Worm (Caenorhabditis elegans) whole organism, young adult: ENCODE data around the gene R13H7.2.

ENCODE experiments used
- B0336.3 ChIP-seq: fragments of 200-800 bp; sonication (Bioruptor generic); IDR thresholded peaks from 2 replicates; pipeline ENCODE4 v1.3.6; 2022; ENCODE audit warnings: missing genetic modification characterization, missing compliant biosample characterization
- C17E4.6 ChIP-seq: fragments of 200-800 bp; sonication (Bioruptor generic); IDR thresholded peaks from 2 replicates; pipeline ENCODE4 v1.3.6; 2022; ENCODE audit warnings: missing genetic modification reagents, missing genetic modification characterization, missing compliant biosample characterization
- F22D6.2 ChIP-seq: sonication (generic microtip); optimal IDR thresholded peaks from 2 replicates; lab custom pipeline; 2016; ENCODE audit warnings: mild to moderate bottlenecking, missing genetic modification characterization, missing compliant biosample characterization
- F23B12.7 ChIP-seq: sonication (generic microtip); optimal IDR thresholded peaks from 2 replicates; lab custom pipeline; 2017; ENCODE audit warnings: missing genetic modification characterization, mild to moderate bottlenecking, missing compliant biosample characterization, antibody characterized with exemption, moderate library complexity; ENCODE audit not compliant: insufficient read depth
- F49E8.2 ChIP-seq: sonication (generic microtip); optimal IDR thresholded peaks from 3 replicates; lab custom pipeline; 2017; ENCODE audit warnings: missing genetic modification characterization, mild to moderate bottlenecking, missing compliant biosample characterization, antibody characterized with exemption, moderate library complexity; ENCODE audit not compliant: insufficient read depth
- K11D2.4 ChIP-seq: fragments of 200-800 bp; sonication (Bioruptor generic); IDR thresholded peaks from 2 replicates; pipeline ENCODE4 v1.3.6; 2022; ENCODE audit warnings: missing genetic modification reagents, missing genetic modification characterization, missing compliant biosample characterization
- T26A5.8 ChIP-seq: sonication (generic microtip); optimal IDR thresholded peaks from 2 replicates; lab custom pipeline; 2016; ENCODE audit warnings: missing genetic modification characterization, missing compliant biosample characterization
- Y53G8AR.9 ChIP-seq: fragments of 200-800 bp; sonication (Bioruptor generic); conservative IDR thresholded peaks from 2 replicates; pipeline ENCODE4 v1.3.6; 2022; ENCODE audit warnings: missing genetic modification reagents, missing genetic modification characterization, missing compliant biosample characterization
- atf-7 ChIP-seq: sonication (generic microtip); optimal IDR thresholded peaks from 2 replicates; lab custom pipeline; 2017; ENCODE audit warnings: mild to moderate bottlenecking, missing genetic modification characterization, missing compliant biosample characterization
- attf-3 ChIP-seq: fragments of 200-800 bp; sonication (Bioruptor generic); conservative IDR thresholded peaks from 2 replicates; pipeline ENCODE4 v1.3.6; 2022; ENCODE audit warnings: missing genetic modification reagents, missing genetic modification characterization, missing compliant biosample characterization
- attf-5 ChIP-seq: fragments of 200-800 bp; sonication (Bioruptor generic); optimal IDR thresholded peaks from 2 replicates; lab custom pipeline; 2018; ENCODE audit warnings: mild to moderate bottlenecking, missing genetic modification characterization, missing compliant biosample characterization
- bed-1 ChIP-seq: fragments of 200-800 bp; sonication (Bioruptor generic); IDR thresholded peaks from 2 replicates; pipeline ENCODE4 v1.3.6; 2022; ENCODE audit warnings: missing genetic modification reagents, missing genetic modification characterization, missing compliant biosample characterization
- cebp-1 ChIP-seq, 2 experiments: fragments of 200-800 bp in 1 of 2; sonication (Bioruptor generic) in 1 of 2; sonication (generic microtip) in 1 of 2; IDR thresholded peaks in 1 of 2; optimal IDR thresholded peaks in 1 of 2; 2 replicates each; pipeline versions ENCODE4 v1.3.6 to Lab custom; 2017 to 2022; ENCODE audit warnings: missing compliant biosample characterization in 2 of 2, missing genetic modification characterization in 2 of 2, mild to moderate bottlenecking in 1 of 2, missing genetic modification reagents in 1 of 2, moderate library complexity in 1 of 2
- ceh-27 ChIP-seq: fragments of 200-800 bp; sonication (Bioruptor generic); optimal IDR thresholded peaks from 2 replicates; lab custom pipeline; 2018; ENCODE audit warnings: mild to moderate bottlenecking, missing genetic modification characterization, moderate library complexity, missing compliant biosample characterization
- ceh-40 ChIP-seq: fragments of 200-800 bp; sonication (Bioruptor generic); IDR thresholded peaks from 2 replicates; pipeline ENCODE4 v1.3.6; 2022; ENCODE audit warnings: missing genetic modification characterization, missing compliant biosample characterization
- ceh-58 ChIP-seq: fragments of 200-800 bp; sonication (Bioruptor generic); IDR thresholded peaks from 2 replicates; pipeline ENCODE4 v1.3.6; 2022; ENCODE audit warnings: missing genetic modification characterization, missing compliant biosample characterization
- ceh-91 ChIP-seq: fragments of 200-800 bp; sonication (Bioruptor generic); IDR thresholded peaks from 2 replicates; pipeline ENCODE4 v1.3.6; 2022; ENCODE audit warnings: missing genetic modification reagents, missing genetic modification characterization, missing compliant biosample characterization
- chd-7 ChIP-seq: sonication (generic microtip); optimal IDR thresholded peaks from 2 replicates; lab custom pipeline; 2016; ENCODE audit warnings: mild to moderate bottlenecking, missing genetic modification characterization, moderate library complexity, missing compliant biosample characterization
- die-1 ChIP-seq: sonication (generic microtip); optimal IDR thresholded peaks from 2 replicates; lab custom pipeline; 2016; ENCODE audit warnings: missing genotype, mild to moderate bottlenecking, missing genetic modification characterization, missing compliant biosample characterization
- egrh-3 ChIP-seq: fragments of 200-800 bp; sonication (Bioruptor generic); IDR thresholded peaks from 2 replicates; pipeline ENCODE4 v1.3.6; 2022; ENCODE audit warnings: missing genetic modification reagents, missing genetic modification characterization, missing compliant biosample characterization
- fkh-3 ChIP-seq: sonication (generic microtip); optimal IDR thresholded peaks from 2 replicates; lab custom pipeline; 2016; ENCODE audit warnings: mild to moderate bottlenecking, missing genetic modification characterization, missing compliant biosample characterization
- gei-17 ChIP-seq: fragments of 200-800 bp; sonication (Bioruptor generic); optimal IDR thresholded peaks from 2 replicates; lab custom pipeline; 2018; ENCODE audit warnings: mild to moderate bottlenecking, missing genetic modification characterization, missing compliant biosample characterization
- hlh-26 ChIP-seq: fragments of 200-800 bp; sonication (Bioruptor generic); conservative IDR thresholded peaks from 2 replicates; pipeline ENCODE4 v1.3.6; 2022; ENCODE audit warnings: missing genetic modification reagents, missing genetic modification characterization, missing compliant biosample characterization
- hmg-1.2 ChIP-seq: fragments of 200-800 bp; sonication (Bioruptor generic); IDR thresholded peaks from 2 replicates; pipeline ENCODE4 v1.3.6; 2022; ENCODE audit warnings: missing genetic modification reagents, missing genetic modification characterization, missing compliant biosample characterization
- lin-26 ChIP-seq: fragments of 200-800 bp; sonication (Bioruptor generic); IDR thresholded peaks from 2 replicates; pipeline ENCODE4 v1.3.6; 2022; ENCODE audit warnings: missing genetic modification reagents, missing genetic modification characterization, missing compliant biosample characterization
- lin-35 ChIP-seq, 3 experiments: fragments of 150-350 bp in 2 of 3; sonication (generic microtip) in 1 of 3; optimal IDR thresholded peaks; 2 replicates each; lab custom pipeline; 2014 to 2018; ENCODE audit warnings: missing biosample characterization in 3 of 3, missing genetic modification characterization in 3 of 3, missing genetic modification reagents in 3 of 3
- lin-40 ChIP-seq: sonication (generic microtip); optimal IDR thresholded peaks from 2 replicates; lab custom pipeline; 2016; ENCODE audit warnings: missing genetic modification characterization, mild to moderate bottlenecking, missing compliant biosample characterization, missing genotype, missing genetic modification reagents
- lin-54 ChIP-seq: fragments of 200-800 bp; sonication (Bioruptor generic); optimal IDR thresholded peaks from 2 replicates; lab custom pipeline; 2018; ENCODE audit warnings: mild to moderate bottlenecking, missing genetic modification characterization, missing compliant biosample characterization
- lir-1 ChIP-seq: fragments of 200-800 bp; sonication (Bioruptor generic); conservative IDR thresholded peaks from 2 replicates; pipeline ENCODE4 v1.3.6; 2022; ENCODE audit warnings: missing genetic modification reagents, missing genetic modification characterization, missing compliant biosample characterization
- madf-3 ChIP-seq: fragments of 200-800 bp; sonication (Bioruptor generic); IDR thresholded peaks from 2 replicates; pipeline ENCODE4 v1.3.6; 2022; ENCODE audit warnings: missing genetic modification reagents, missing genetic modification characterization, missing compliant biosample characterization
- madf-6 ChIP-seq: fragments of 200-800 bp; sonication (Bioruptor generic); IDR thresholded peaks from 2 replicates; pipeline ENCODE4 v1.3.6; 2022; ENCODE audit warnings: missing genetic modification reagents, missing genetic modification characterization, missing compliant biosample characterization
- mcd-1 ChIP-seq: fragments of 200-800 bp; sonication (Bioruptor generic); IDR thresholded peaks from 2 replicates; pipeline ENCODE4 v1.3.6; 2022; ENCODE audit warnings: missing genetic modification reagents, missing genetic modification characterization, missing compliant biosample characterization
- mel-28 ChIP-seq: sonication (generic microtip); optimal IDR thresholded peaks from 2 replicates; lab custom pipeline; 2016; ENCODE audit warnings: borderline replicate concordance, mild to moderate bottlenecking, missing genetic modification characterization, missing compliant biosample characterization
- nhr-120 ChIP-seq: fragments of 200-800 bp; sonication (Bioruptor generic); IDR thresholded peaks from 2 replicates; pipeline ENCODE4 v1.3.6; 2022; ENCODE audit warnings: missing genetic modification characterization, missing compliant biosample characterization
- nhr-27 ChIP-seq: fragments of 200-800 bp; sonication (Bioruptor generic); optimal IDR thresholded peaks from 2 replicates; lab custom pipeline; 2018; ENCODE audit warnings: mild to moderate bottlenecking, missing genetic modification characterization, moderate library complexity, missing compliant biosample characterization
- pha-4 ChIP-seq: fragments of 150-350 bp; sonication (generic microtip); optimal IDR thresholded peaks from 2 replicates; lab custom pipeline; 2014; ENCODE audit warnings: missing biosample characterization, missing genetic modification reagents, missing genetic modification characterization
- rcor-1 ChIP-seq: fragments of 200-800 bp; sonication (Bioruptor generic); IDR thresholded peaks from 2 replicates; pipeline ENCODE4 v1.3.6; 2022; ENCODE audit warnings: missing genetic modification reagents, missing genetic modification characterization, missing compliant biosample characterization
- rpc-1 ChIP-seq, 2 experiments: fragments of 150-350 bp in 1 of 2; sonication (generic microtip) in 1 of 2; optimal IDR thresholded peaks; 2 replicates each; lab custom pipeline; 2014 to 2018; ENCODE audit warnings: missing biosample characterization in 1 of 2, missing genetic modification characterization in 1 of 2, missing genetic modification reagents in 1 of 2, missing genotype in 1 of 2
- sea-2 ChIP-seq: fragments of 200-800 bp; sonication (Bioruptor generic); IDR thresholded peaks from 2 replicates; pipeline ENCODE4 v1.3.6; 2022; ENCODE audit warnings: missing genetic modification characterization, missing compliant biosample characterization
- snpc-1.1 ChIP-seq: sonication (generic microtip); optimal IDR thresholded peaks from 2 replicates; lab custom pipeline; 2017; ENCODE audit warnings: missing genetic modification characterization, mild to moderate bottlenecking, missing compliant biosample characterization, antibody characterized with exemption, moderate library complexity, missing genotype, missing genetic modification reagents; ENCODE audit not compliant: insufficient read depth
- snpc-4 ChIP-seq, 5 experiments: fragments of 150-350 bp in 1 of 5; sonication (generic microtip) in 4 of 5; optimal IDR thresholded peaks; 2 replicates each; lab custom pipeline; 2014 to 2018; ENCODE audit warnings: missing genetic modification characterization in 5 of 5, missing biosample characterization in 3 of 5, antibody characterized with exemption in 2 of 5, mild to moderate bottlenecking in 2 of 5, missing compliant biosample characterization in 2 of 5, missing genotype in 2 of 5, moderate library complexity in 2 of 5, missing genetic modification reagents in 1 of 5
- tbp1 ChIP-seq: fragments of 200-800 bp; sonication (Bioruptor generic); optimal IDR thresholded peaks from 2 replicates; lab custom pipeline; 2018; ENCODE audit warnings: mild to moderate bottlenecking, missing genetic modification characterization, missing compliant biosample characterization
- ztf-18 ChIP-seq: sonication (generic microtip); optimal IDR thresholded peaks from 2 replicates; lab custom pipeline; 2016; ENCODE audit warnings: missing genotype, mild to moderate bottlenecking, missing genetic modification characterization, missing compliant biosample characterization
- ztf-22 ChIP-seq: fragments of 200-800 bp; sonication (Bioruptor generic); optimal IDR thresholded peaks from 2 replicates; lab custom pipeline; 2018; ENCODE audit warnings: mild to moderate bottlenecking, missing genetic modification characterization, moderate library complexity, missing compliant biosample characterization
- ztf-25 ChIP-seq: fragments of 200-800 bp; sonication (Bioruptor generic); IDR thresholded peaks from 2 replicates; pipeline ENCODE4 v1.3.6; 2022; ENCODE audit warnings: missing genetic modification reagents, missing genetic modification characterization, missing compliant biosample characterization
- ztf-26 ChIP-seq: sonication (generic microtip); optimal IDR thresholded peaks from 2 replicates; lab custom pipeline; 2017; ENCODE audit warnings: missing genetic modification characterization, missing compliant biosample characterization
- ztf-3 ChIP-seq: fragments of 200-800 bp; sonication (Bioruptor generic); optimal IDR thresholded peaks from 2 replicates; lab custom pipeline; 2018; ENCODE audit warnings: mild to moderate bottlenecking, missing genetic modification characterization, missing compliant biosample characterization

The R13H7.2 gene

ce11 chrIV:6839091-6839522 is 20.1 kb downstream of the R13H7.2 start:
- TF ChIP-seq ceh-27, result peak; percentile 45
- TF ChIP-seq mcd-1 (GFP tag; lab: Robert Waterston, UW), result peak; percentile 54
- TF ChIP-seq ceh-91 (GFP tag; lab: Robert Waterston, UW), result no peak
- no peak for TF ChIP-seq T26A5.8
- no peak for TF ChIP-seq cebp-1 (GFP tag; IDR thresholded peaks at IDR 0.05; lab: Robert Waterston, UW)
- peak; percentile 75 for TF ChIP-seq cebp-1 (tag; optimal IDR thresholded peaks at IDR 0.05; lab: Kevin White, UChicago)
- peak; percentile 76 for TF ChIP-seq B0336.3
- TF ChIP-seq fkh-3, result no peak
- TF ChIP-seq ztf-26 (tag; lab: Kevin White, UChicago), result peak; percentile 11
- TF ChIP-seq rcor-1 (GFP tag; lab: Robert Waterston, UW), result 0 out of 2 replicates have a peak, but pooled peaks have one; percentile 31
- peak; percentile 24 for TF ChIP-seq ztf-18
- peak; percentile 33 for TF ChIP-seq chd-7
- TF ChIP-seq snpc-4 (GFP tag; optimal IDR thresholded peaks at IDR 0.05; lab: Kevin White, UChicago), result no peak
- TF ChIP-seq snpc-4 (tag; optimal IDR thresholded peaks at IDR 0.05; lab: Kevin White, UChicago), result peak in 2 of 4 experiments; percentile 31 to 47
- TF ChIP-seq attf-3 (GFP tag; lab: Robert Waterston, UW), result 0 out of 2 replicates have a peak, but pooled peaks have one; percentile 10
- no peak for TF ChIP-seq C17E4.6 (GFP tag; lab: Robert Waterston, UW)
- no peak for TF ChIP-seq lin-26 (GFP tag; lab: Robert Waterston, UW)
- TF ChIP-seq lin-35 (GFP tag; optimal IDR thresholded peaks at IDR 0.05; lab: Kevin White, UChicago), result peak in 1 of 3 experiments; percentile 52
- no peak for TF ChIP-seq madf-6 (GFP tag; lab: Robert Waterston, UW)
- TF ChIP-seq atf-7 (tag; lab: Kevin White, UChicago), result peak; percentile 76
- TF ChIP-seq rpc-1 (optimal IDR thresholded peaks at IDR 0.05; lab: Kevin White, UChicago), result no peak
- TF ChIP-seq rpc-1 (tag; optimal IDR thresholded peaks at IDR 0.05; lab: Kevin White, UChicago), result no peak
- TF ChIP-seq F49E8.2 (tag; lab: Kevin White, UChicago), result no peak
- TF ChIP-seq ceh-40 (GFP tag; lab: Robert Waterston, UW), result no peak
- TF ChIP-seq egrh-3 (GFP tag; lab: Robert Waterston, UW), result no peak
- peak; percentile 19 for TF ChIP-seq tbp1 (GFP tag; lab: Kevin White, UChicago)
- TF ChIP-seq gei-17 (GFP tag; lab: Kevin White, UChicago), result peak; percentile 20
- peak; percentile 26 for TF ChIP-seq F22D6.2 (tag; lab: Kevin White, UChicago)
- TF ChIP-seq ceh-58 (GFP tag; lab: Robert Waterston, UW), result no peak
- TF ChIP-seq hlh-26 (GFP tag; lab: Robert Waterston, UW), result no peak
- TF ChIP-seq attf-5 (GFP tag; lab: Kevin White, UChicago), result peak; percentile 80
- TF ChIP-seq bed-1 (GFP tag; lab: Robert Waterston, UW), result no peak
- TF ChIP-seq lin-54 (GFP tag; lab: Kevin White, UChicago), result peak; percentile 40
- no peak for TF ChIP-seq snpc-1.1 (tag; lab: Kevin White, UChicago)
- no peak for TF ChIP-seq lir-1 (GFP tag; lab: Robert Waterston, UW)
- no peak for TF ChIP-seq F23B12.7 (tag; lab: Kevin White, UChicago)
- no peak for TF ChIP-seq ztf-25 (GFP tag; lab: Robert Waterston, UW)
- TF ChIP-seq hmg-1.2, result peak; percentile 77
- TF ChIP-seq lin-40 (tag; lab: Kevin White, UChicago), result peak; percentile 83
- TF ChIP-seq ztf-22 (GFP tag; lab: Kevin White, UChicago), result no peak
- TF ChIP-seq ztf-3 (GFP tag; lab: Kevin White, UChicago), result no peak
- no peak for TF ChIP-seq madf-3 (GFP tag; lab: Robert Waterston, UW)
- no peak for TF ChIP-seq nhr-27 (tag; lab: Kevin White, UChicago)
- peak; percentile 69 for TF ChIP-seq K11D2.4 (GFP tag; lab: Robert Waterston, UW)
- TF ChIP-seq mel-28 (tag; lab: Kevin White, UChicago), result no peak
- TF ChIP-seq Y53G8AR.9 (GFP tag; lab: Robert Waterston, UW), result no peak
- TF ChIP-seq nhr-120 (GFP tag; lab: Robert Waterston, UW), result no peak
- TF ChIP-seq sea-2 (GFP tag; lab: Robert Waterston, UW), result no peak
- TF ChIP-seq die-1 (tag; lab: Kevin White, UChicago), result no peak
- peak; percentile 58 for TF ChIP-seq pha-4
